Fruit fly (Drosophila melanogaster): ENCODE results near the gene Pde1c.

The Pde1c gene

dm6 chr2L:11931603-11932002 is 3.2 kb upstream of the Pde1c start (continued):
- TF ChIP-seq maf-S (GFP tag; optimal IDR thresholded peaks at IDR 0.05), result no peak
- no peak for TF ChIP-seq CG13123 (GFP tag; optimal IDR thresholded peaks at IDR 0.05)
- TF ChIP-seq stwl (tag; optimal IDR thresholded peaks at IDR 0.05), result no peak
- TF ChIP-seq Sry-δ (GFP tag; optimal IDR thresholded peaks at IDR 0.05), result no peak
- no peak for TF ChIP-seq Antp (GFP tag; optimal IDR thresholded peaks at IDR 0.05)
- peak; percentile 54 for TF ChIP-seq CG7839 (tag; optimal IDR thresholded peaks at IDR 0.05)
- no peak for TF ChIP-seq usp (GFP tag; optimal IDR thresholded peaks at IDR 0.05)
- no peak for TF ChIP-seq Spps (tag; optimal IDR thresholded peaks at IDR 0.05)
- TF ChIP-seq CG4730 (GFP tag; IDR thresholded peaks at IDR 0.05), result no peak
- no peak for TF ChIP-seq luna (GFP tag; optimal IDR thresholded peaks at IDR 0.05)
- TF ChIP-seq Abd-B (GFP tag; optimal IDR thresholded peaks at IDR 0.05), result no peak
- no peak for TF ChIP-seq CG6683 (GFP tag; optimal IDR thresholded peaks at IDR 0.05)
- no peak for TF ChIP-seq Atf-2 (GFP tag; optimal IDR thresholded peaks at IDR 0.05)
- no peak for TF ChIP-seq pho (GFP tag; optimal IDR thresholded peaks at IDR 0.05)
- TF ChIP-seq ttk (GFP tag; IDR thresholded peaks at IDR 0.05), result no peak
- no peak for TF ChIP-seq CG11085 (GFP tag; IDR thresholded peaks at IDR 0.05)
- no peak for TF ChIP-seq onecut (GFP tag; IDR thresholded peaks at IDR 0.05)
- no peak for TF ChIP-seq CG16863 (GFP tag; optimal IDR thresholded peaks at IDR 0.05)
- TF ChIP-seq Doc3 (GFP tag; IDR thresholded peaks at IDR 0.05; ENCODE audit: partially characterized antibody), result no peak
- TF ChIP-seq trh (GFP tag; optimal IDR thresholded peaks at IDR 0.05), result no peak
- TF ChIP-seq Atf6 (GFP tag; IDR thresholded peaks at IDR 0.05), result 0 out of 2 replicates have a peak, but pooled peaks have one; percentile 33
- no peak for TF ChIP-seq gfzf (GFP tag; optimal IDR thresholded peaks at IDR 0.05)
- no peak for TF ChIP-seq CG8944 (GFP tag; optimal IDR thresholded peaks at IDR 0.05)
- TF ChIP-seq CG11696 (GFP tag; IDR thresholded peaks at IDR 0.05), result no peak
- no peak for TF ChIP-seq en (GFP tag; optimal IDR thresholded peaks at IDR 0.05)
- no peak for TF ChIP-seq crol (GFP tag; IDR thresholded peaks at IDR 0.05)
- TF ChIP-seq Sox102F (GFP tag; optimal IDR thresholded peaks at IDR 0.05), result peak; percentile 32
- no peak for TF ChIP-seq CG4854 (GFP tag; optimal IDR thresholded peaks at IDR 0.05)
- TF ChIP-seq gcm (GFP tag; optimal IDR thresholded peaks at IDR 0.05), result no peak
- no peak for TF ChIP-seq cg (GFP tag; optimal IDR thresholded peaks at IDR 0.05)
- TF ChIP-seq HLH4C (GFP tag; IDR thresholded peaks at IDR 0.05; ENCODE audit: partially characterized antibody), result no peak
- TF ChIP-seq crc (GFP tag; optimal IDR thresholded peaks at IDR 0.05), result no peak
- TF ChIP-seq CG17612 (GFP tag; IDR thresholded peaks at IDR 0.05), result no peak
- no peak for TF ChIP-seq NC2β (GFP tag; optimal IDR thresholded peaks at IDR 0.05)
- TF ChIP-seq Hmr (GFP tag; optimal IDR thresholded peaks at IDR 0.05), result peak; percentile 27
- TF ChIP-seq Doc2 (GFP tag; IDR thresholded peaks at IDR 0.05), result no peak
- no peak for TF ChIP-seq CG17186 (GFP tag; optimal IDR thresholded peaks at IDR 0.05)
- no peak for TF ChIP-seq Bdp1 (GFP tag; optimal IDR thresholded peaks at IDR 0.05)
- no peak for TF ChIP-seq PHDP (tag; optimal IDR thresholded peaks at IDR 0.05)
- no peak for TF ChIP-seq tin (GFP tag; optimal IDR thresholded peaks at IDR 0.05)
- TF ChIP-seq Side (GFP tag; optimal IDR thresholded peaks at IDR 0.05), result no peak
- TF ChIP-seq klu (GFP tag; IDR thresholded peaks at IDR 0.05), result no peak
- TF ChIP-seq Poxn (GFP tag; IDR thresholded peaks at IDR 0.05), result no peak
- TF ChIP-seq CoRest (tag; optimal IDR thresholded peaks at IDR 0.05), result peak; percentile 49
- TF ChIP-seq CG12071 (GFP tag; optimal IDR thresholded peaks at IDR 0.05), result no peak
- TF ChIP-seq CG12219 (GFP tag; optimal IDR thresholded peaks at IDR 0.05), result no peak
- TF ChIP-seq CG17568 (GFP tag; optimal IDR thresholded peaks at IDR 0.05), result no peak
- no peak for TF ChIP-seq CG17385 (GFP tag; optimal IDR thresholded peaks at IDR 0.05)
- TF ChIP-seq Dfd (GFP tag; optimal IDR thresholded peaks at IDR 0.05), result no peak
- TF ChIP-seq dimm (GFP tag; IDR thresholded peaks at IDR 0.05), result no peak
- no peak for TF ChIP-seq CG11398 (GFP tag; optimal IDR thresholded peaks at IDR 0.05)
- no peak for TF ChIP-seq prd (optimal IDR thresholded peaks at IDR 0.05)
- no peak for TF ChIP-seq prd (GFP tag; IDR thresholded peaks at IDR 0.05)
